Worm (Caenorhabditis elegans) whole organism, L1 larva: ENCODE measurements around the gene srpa-72.

Experiments
- F16B12.6 ChIP-seq: fragments of 150-350 bp; optimal IDR thresholded peaks from 2 replicates; lab custom pipeline; 2014; ENCODE audit warnings: missing biosample characterization, missing genetic modification characterization
- aha-1 ChIP-seq: fragments of 150-350 bp; optimal IDR thresholded peaks from 2 replicates; lab custom pipeline; 2014; ENCODE audit warnings: missing biosample characterization, missing genetic modification characterization
- aly-2 ChIP-seq: fragments of 150-350 bp; optimal IDR thresholded peaks from 2 replicates; lab custom pipeline; 2014; ENCODE audit warnings: missing biosample characterization, missing genetic modification characterization
- ama-1 ChIP-seq: fragments of 150-350 bp; optimal IDR thresholded peaks from 2 replicates; lab custom pipeline; 2014
- ceh-63 ChIP-seq: fragments of 200-800 bp; sonication (Bioruptor generic); optimal IDR thresholded peaks from 2 replicates; lab custom pipeline; 2018; ENCODE audit warnings: mild to moderate bottlenecking, missing genetic modification characterization, missing compliant biosample characterization
- ceh-88 ChIP-seq: fragments of 200-800 bp; sonication (Bioruptor generic); IDR thresholded peaks from 2 replicates; pipeline ENCODE4 v1.3.6; 2022; ENCODE audit warnings: missing genetic modification characterization, missing compliant biosample characterization
- ces-1 ChIP-seq: fragments of 150-350 bp; optimal IDR thresholded peaks from 2 replicates; lab custom pipeline; 2014; ENCODE audit warnings: missing biosample characterization, missing genetic modification reagents, missing genetic modification characterization
- dsc-1 ChIP-seq: sonication (generic microtip); optimal IDR thresholded peaks from 2 replicates; lab custom pipeline; 2016; ENCODE audit warnings: mild to moderate bottlenecking, missing genetic modification characterization, missing compliant biosample characterization
- egl-27 ChIP-seq, 2 experiments: fragments of 150-350 bp in 1 of 2; sonication (generic microtip); optimal IDR thresholded peaks; 3 replicates each; lab custom pipeline; 2017 to 2018; ENCODE audit warnings: missing biosample characterization in 2 of 2, missing genetic modification characterization in 2 of 2, missing genetic modification reagents in 2 of 2
- elt-2 ChIP-seq: sonication (generic microtip); optimal IDR thresholded peaks from 2 replicates; lab custom pipeline; 2016; ENCODE audit warnings: missing genetic modification characterization, mild to moderate bottlenecking, inconsistent platforms, missing compliant biosample characterization, missing genetic modification reagents
- elt-3 ChIP-seq, 6 experiments: fragments of 150-350 bp in 1 of 6; sonication (generic microtip); optimal IDR thresholded peaks; 2 replicates each; lab custom pipeline; 2017 to 2018; ENCODE audit warnings: missing biosample characterization in 6 of 6, missing genetic modification characterization in 6 of 6, inconsistent platforms in 1 of 6
- fkh-8 ChIP-seq: sonication (generic microtip); optimal IDR thresholded peaks from 2 replicates; lab custom pipeline; 2016; ENCODE audit warnings: mild to moderate bottlenecking, missing genetic modification characterization, missing compliant biosample characterization
- fos-1 ChIP-seq: fragments of 150-350 bp; optimal IDR thresholded peaks from 2 replicates; lab custom pipeline; 2014; ENCODE audit warnings: missing biosample characterization, missing genetic modification characterization
- hlh-17 ChIP-seq: fragments of 200-800 bp; sonication (Bioruptor generic); optimal IDR thresholded peaks from 2 replicates; lab custom pipeline; 2018; ENCODE audit warnings: missing genetic modification characterization, mild to moderate bottlenecking, missing compliant biosample characterization, moderate library complexity, borderline replicate concordance
- hlh-4 ChIP-seq: sonication (generic microtip); optimal IDR thresholded peaks from 2 replicates; lab custom pipeline; 2016; ENCODE audit warnings: mild to moderate bottlenecking, missing genetic modification characterization, missing compliant biosample characterization
- isw-1 ChIP-seq: fragments of 200-800 bp; sonication (Bioruptor generic); IDR thresholded peaks from 2 replicates; pipeline ENCODE4 v1.3.6; 2022; ENCODE audit warnings: missing genetic modification characterization, missing compliant biosample characterization
- lin-39 ChIP-seq: fragments of 150-350 bp; optimal IDR thresholded peaks from 2 replicates; lab custom pipeline; 2014; ENCODE audit warnings: missing biosample characterization, missing genetic modification reagents, missing genetic modification characterization
- lir-3 ChIP-seq: sonication (generic microtip); optimal IDR thresholded peaks from 2 replicates; lab custom pipeline; 2016; ENCODE audit warnings: mild to moderate bottlenecking, missing genetic modification characterization, moderate library complexity, missing compliant biosample characterization; ENCODE audit not compliant: poor library complexity
- mdl-1 ChIP-seq, 2 experiments: fragments of 150-350 bp; optimal IDR thresholded peaks; 2 replicates each; lab custom pipeline; 2014 to 2017; ENCODE audit warnings: missing biosample characterization in 2 of 2, missing genetic modification characterization in 2 of 2, inconsistent platforms in 1 of 2
- mef-2 ChIP-seq: fragments of 150-350 bp; optimal IDR thresholded peaks from 2 replicates; lab custom pipeline; 2014; ENCODE audit warnings: missing biosample characterization, missing genetic modification characterization
- nhr-11 ChIP-seq: fragments of 150-350 bp; optimal IDR thresholded peaks from 2 replicates; lab custom pipeline; 2014; ENCODE audit warnings: missing biosample characterization, missing genetic modification characterization
- nhr-20 ChIP-seq: sonication (generic microtip); optimal IDR thresholded peaks from 2 replicates; lab custom pipeline; 2016; ENCODE audit warnings: mild to moderate bottlenecking, missing genetic modification characterization, missing compliant biosample characterization
- nhr-47 ChIP-seq: sonication (generic microtip); optimal IDR thresholded peaks from 2 replicates; lab custom pipeline; 2016; ENCODE audit warnings: mild to moderate bottlenecking, missing genetic modification characterization, moderate library complexity, missing compliant biosample characterization
- nhr-76 ChIP-seq: sonication (generic microtip); optimal IDR thresholded peaks from 2 replicates; lab custom pipeline; 2017; ENCODE audit warnings: missing biosample characterization, missing genetic modification characterization
- nhr-77 ChIP-seq: fragments of 150-350 bp; optimal IDR thresholded peaks from 2 replicates; lab custom pipeline; 2014; ENCODE audit warnings: missing biosample characterization, missing genetic modification characterization
- nhr-84 ChIP-seq: sonication (generic microtip); optimal IDR thresholded peaks from 2 replicates; lab custom pipeline; 2017; ENCODE audit warnings: missing biosample characterization, missing genetic modification characterization
- nhr-85 ChIP-seq: sonication (generic microtip); peaks from one replicate; lab custom pipeline; 2016; ENCODE audit warnings: missing genetic modification characterization, inconsistent platforms, missing compliant biosample characterization
- pag-3 ChIP-seq: sonication (generic microtip); optimal IDR thresholded peaks from 2 replicates; lab custom pipeline; 2017; ENCODE audit warnings: missing genetic modification characterization, mild to moderate bottlenecking, missing compliant biosample characterization, antibody characterized with exemption, borderline replicate concordance; ENCODE audit not compliant: insufficient read depth
- pqm-1 ChIP-seq: sonication (generic microtip); optimal IDR thresholded peaks from 3 replicates; lab custom pipeline; 2017; ENCODE audit warnings: missing biosample characterization, missing genetic modification characterization
- skn-1 ChIP-seq: fragments of 150-350 bp; optimal IDR thresholded peaks from 2 replicates; lab custom pipeline; 2014; ENCODE audit warnings: missing biosample characterization, missing genetic modification characterization
- snu-23 ChIP-seq: sonication (generic microtip); optimal IDR thresholded peaks from 2 replicates; lab custom pipeline; 2016; ENCODE audit warnings: missing genetic modification characterization, missing compliant biosample characterization
- swsn-7 ChIP-seq: sonication (generic microtip); optimal IDR thresholded peaks from 2 replicates; lab custom pipeline; 2016; ENCODE audit warnings: missing genetic modification characterization, missing compliant biosample characterization
- tbx-2 ChIP-seq: sonication (generic microtip); optimal IDR thresholded peaks from 2 replicates; lab custom pipeline; 2016; ENCODE audit warnings: missing genetic modification characterization, missing compliant biosample characterization
- tlp-1 ChIP-seq: fragments of 150-350 bp; optimal IDR thresholded peaks from 2 replicates; lab custom pipeline; 2014; ENCODE audit warnings: missing biosample characterization, missing genetic modification characterization
- unc-30 ChIP-seq: sonication (generic microtip); optimal IDR thresholded peaks from 2 replicates; lab custom pipeline; 2017; ENCODE audit warnings: missing biosample characterization, missing genetic modification characterization
- unc-98 ChIP-seq: fragments of 200-800 bp; sonication (Bioruptor generic); IDR thresholded peaks from 2 replicates; pipeline ENCODE4 v1.3.6; 2022; ENCODE audit warnings: missing genetic modification characterization, missing compliant biosample characterization

The srpa-72 gene

DNA sequence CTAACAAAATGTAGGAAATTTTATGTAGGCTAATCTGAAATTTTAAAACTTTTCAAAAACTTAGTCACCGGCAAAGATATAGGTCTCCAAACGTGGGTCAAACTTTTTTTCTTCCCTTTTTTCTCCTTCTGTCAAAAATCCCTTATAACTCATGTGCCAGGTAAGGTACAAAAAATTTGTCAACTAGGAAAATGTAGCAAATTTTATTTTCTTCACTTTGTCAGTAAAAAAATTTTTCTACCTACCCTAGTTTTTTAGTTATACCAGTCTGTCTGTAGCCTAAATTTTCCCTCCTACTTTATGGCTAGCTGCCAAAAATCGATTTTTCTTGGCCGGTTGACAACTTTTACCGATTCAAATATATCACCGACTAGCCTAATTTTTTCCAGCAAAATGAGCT is 29.4 kb downstream of the srpa-72 start, which contains the start of gene set-13:
set-13 (plus strand) TSS at position 301 of the 400 bp plus-strand sequence.
- TF ChIP-seq snu-23 (GFP tag; lab: Kevin White, UChicago): no peak
- TF ChIP-seq nhr-11 (tag; lab: Kevin White, UChicago): no peak
- TF ChIP-seq pqm-1 (tag; lab: Kevin White, UChicago): no peak
- TF ChIP-seq hlh-17: no peak
- no peak for TF ChIP-seq fos-1 (tag; lab: Kevin White, UChicago)
- TF ChIP-seq pag-3 (tag; lab: Kevin White, UChicago): no peak
- TF ChIP-seq fkh-8: no peak
- no peak for TF ChIP-seq tlp-1 (tag; lab: Kevin White, UChicago)
- no peak for TF ChIP-seq ces-1 (GFP tag; lab: Kevin White, UChicago)
- TF ChIP-seq dsc-1 (tag; lab: Kevin White, UChicago): no peak
- no peak for TF ChIP-seq aly-2
- no peak for TF ChIP-seq tbx-2 (tag; lab: Kevin White, UChicago)

DNA sequence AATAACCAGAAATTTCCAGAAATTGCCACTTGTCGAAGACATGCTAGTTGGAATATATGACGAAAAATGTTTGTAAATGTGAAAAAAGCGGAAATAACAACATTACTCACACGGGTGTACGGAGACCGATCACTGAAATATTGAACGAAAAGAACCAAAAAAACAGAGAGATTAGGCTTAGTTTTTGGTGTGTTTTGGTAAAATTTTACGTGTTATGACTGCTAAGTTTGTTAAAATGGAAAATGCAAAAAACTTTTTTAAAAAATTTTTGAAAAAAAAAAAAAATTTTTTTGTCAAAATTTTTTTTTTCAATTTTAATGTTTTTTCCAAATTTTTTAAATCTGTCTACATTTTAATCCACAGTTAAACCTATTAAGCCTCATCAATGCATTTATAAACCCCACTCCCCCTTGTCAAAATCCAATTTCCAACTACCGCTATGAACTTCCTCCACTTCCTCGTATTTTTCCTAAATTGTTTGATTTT is 35.2 kb downstream of the srpa-72 start, which contains the start of the genes fut-4 and K12H6.10:
fut-4 (minus strand) TSS at position 101 of the 486 bp plus-strand sequence.
K12H6.10 (plus strand) TSS at position 436 of the 486 bp plus-strand sequence.
- TF ChIP-seq hlh-4 (tag; lab: Kevin White, UChicago): no peak
- TF ChIP-seq, all 84 proteins: peak for 0

DNA sequence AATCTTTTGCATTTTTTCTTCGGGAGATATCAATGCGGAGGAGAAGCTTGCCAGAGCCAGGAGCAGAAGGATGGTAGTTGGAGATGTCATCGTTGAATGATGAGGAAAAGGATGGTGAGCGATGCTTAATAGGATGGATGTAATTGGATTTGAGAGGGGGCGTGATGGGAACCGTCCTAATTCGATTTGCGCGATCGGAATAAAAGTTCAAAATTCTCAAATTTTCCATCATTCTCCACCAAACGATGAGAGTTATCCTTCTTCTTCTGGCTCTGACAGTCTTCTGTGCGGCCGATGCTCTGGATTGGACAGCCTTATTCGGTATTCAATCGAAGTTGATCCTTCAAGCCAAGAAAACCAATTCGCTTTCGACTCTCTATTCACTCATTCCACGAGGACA is 36.9 kb downstream of the srpa-72 start, which contains the start of the genes K12H6.4 and K12H6.9:
K12H6.4 (minus strand) TSS at position 101 of the 400 bp plus-strand sequence.
K12H6.9 (plus strand) TSS at position 236 of the 400 bp plus-strand sequence.
- TF ChIP-seq F16B12.6 (no peak), nhr-84 (tag; lab: Kevin White, UChicago) (no peak)

DNA sequence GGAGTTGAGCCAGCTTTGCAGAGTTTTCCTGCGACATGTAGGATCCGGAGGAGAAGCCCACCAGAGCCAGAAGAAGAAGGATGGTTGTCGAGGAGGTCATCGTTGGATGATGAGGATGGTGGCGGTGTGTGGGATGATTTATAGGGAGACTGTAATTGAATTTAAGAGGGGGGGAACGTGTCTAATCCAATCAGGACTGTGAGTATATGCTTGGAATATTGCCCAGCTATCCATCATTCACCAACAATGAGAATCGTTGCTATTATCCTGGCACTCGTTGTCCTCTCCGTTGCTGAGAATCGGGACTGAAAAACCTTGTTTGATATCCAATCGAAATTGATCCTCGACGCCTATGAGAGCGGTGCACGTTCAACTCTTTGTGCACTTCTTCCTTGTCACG is 38.8 kb downstream of the srpa-72 start, which contains the start of gene K12H6.5:
K12H6.5 (minus strand) TSS at position 101 of the 400 bp plus-strand sequence.
- TF ChIP-seq pqm-1 (tag; lab: Kevin White, UChicago) (no peak), aha-1 (tag; lab: Kevin White, UChicago) (no peak), nhr-85 (tag; lab: Kevin White, UChicago) (no peak), nhr-76 (tag; lab: Kevin White, UChicago) (no peak), egl-27 (tag; optimal IDR thresholded peaks at IDR 0.05; lab: Kevin White, UChicago) (no peak), swsn-7 (tag; lab: Kevin White, UChicago) (no peak), unc-98 (GFP tag; lab: Robert Waterston, UW) (no peak), ceh-88 (GFP tag; lab: Robert Waterston, UW) (no peak), elt-3 (tag; optimal IDR thresholded peaks at IDR 0.05; lab: Kevin White, UChicago) (no peak), pag-3 (tag; lab: Kevin White, UChicago) (no peak), mdl-1 (tag; optimal IDR thresholded peaks at IDR 0.05; lab: Kevin White, UChicago) (no peak), nhr-77 (tag; lab: Kevin White, UChicago) (no peak), hlh-17 (no peak), tlp-1 (tag; lab: Kevin White, UChicago) (no peak)

DNA sequence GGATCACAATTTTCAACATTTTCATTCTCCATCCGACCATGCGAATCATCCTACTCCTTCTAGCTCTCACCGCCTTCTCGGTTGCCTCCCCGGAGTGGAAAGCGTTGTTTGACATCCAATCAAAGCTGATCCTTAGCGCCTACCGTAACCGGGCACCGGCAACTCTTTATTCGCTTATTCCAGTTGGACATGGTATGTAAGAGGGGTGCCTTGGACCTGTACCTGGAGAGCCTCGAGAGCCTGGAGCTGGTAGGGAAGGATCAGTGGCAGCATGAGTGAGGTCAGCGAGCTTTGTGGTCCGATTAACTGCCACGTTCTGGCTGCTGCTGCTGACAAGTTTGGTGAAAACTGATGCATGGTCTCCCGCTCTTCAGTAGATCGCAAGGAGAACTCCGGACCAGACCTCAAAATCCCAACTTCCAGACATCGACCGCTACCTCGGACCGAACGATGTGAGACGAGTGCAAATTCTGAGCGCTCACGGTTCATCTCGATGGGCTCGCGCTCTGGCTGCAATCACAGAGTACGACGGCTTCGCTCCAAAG is 40.6 kb downstream of the srpa-72 start, which contains the start of gene K12H6.8:
K12H6.8 (plus strand) TSS at position 38 of the 545 bp plus-strand sequence.
- TF ChIP-seq mef-2 (tag; lab: Kevin White, UChicago) (no peak), ceh-63 (no peak), nhr-85 (tag; lab: Kevin White, UChicago) (no peak), ama-1 (lab: Kevin White, UChicago) (no peak), tbx-2 (tag; lab: Kevin White, UChicago) (no peak), unc-30 (tag; lab: Kevin White, UChicago) (no peak)

DNA sequence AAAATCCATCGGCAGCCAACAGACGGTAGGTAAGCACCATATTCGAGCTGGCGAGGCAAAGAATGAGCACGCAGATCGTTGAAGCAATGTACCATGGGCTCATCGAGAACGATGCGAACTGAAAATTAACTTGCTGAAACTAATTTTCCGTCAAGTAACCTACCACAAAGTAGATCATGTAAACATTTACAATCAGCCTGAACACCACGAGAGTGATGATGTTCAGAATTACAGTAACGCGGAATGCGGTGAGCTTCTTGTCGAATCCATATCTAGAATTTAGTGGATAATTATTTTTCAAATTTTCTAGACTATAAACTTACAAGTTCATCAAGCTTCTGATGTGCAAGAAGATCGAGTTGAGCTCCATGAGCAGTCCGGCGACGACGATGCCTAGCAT is 42.2 kb downstream of the srpa-72 start:
- TF ChIP-seq isw-1 (GFP tag; lab: Robert Waterston, UW) (no peak), F16B12.6 (no peak), elt-2 (tag; lab: Kevin White, UChicago) (no peak), nhr-20 (tag; lab: Kevin White, UChicago) (no peak), egl-27 (tag; optimal IDR thresholded peaks at IDR 0.05; lab: Kevin White, UChicago) (no peak), lin-39 (tag; lab: Kevin White, UChicago) (no peak), fkh-8 (no peak), lir-3 (no peak), nhr-47 (tag; lab: Kevin White, UChicago) (no peak), skn-1 (tag; lab: Kevin White, UChicago) (no peak)
